Fruit fly (Drosophila melanogaster) whole organism, adult: Measurements from ENCODE around the gene CG33281.
A peak's percentile ranks its signal among the peaks of the same experiment; 100 is the strongest.

Experiments
- CG11617 ChIP-seq: fragments of 200-800 bp; sonication (Bioruptor generic); optimal IDR thresholded peaks from 2 replicates; lab custom pipeline; 2017; ENCODE audit warnings: mild to moderate bottlenecking, missing biosample characterization, missing genetic modification reagents, missing genetic modification characterization
- CG5204 ChIP-seq: fragments of 200-800 bp; sonication (Bioruptor generic); optimal IDR thresholded peaks from 2 replicates; lab custom pipeline; 2016; ENCODE audit warnings: missing biosample characterization, missing genetic modification characterization
- Clk ChIP-seq: fragments of 200-800 bp; sonication (Bioruptor generic); optimal IDR thresholded peaks from 2 replicates; lab custom pipeline; 2017; ENCODE audit warnings: missing biosample characterization, missing genetic modification characterization
- kay ChIP-seq: fragments of 200-800 bp; sonication (Bioruptor generic); peaks from one replicate; lab custom pipeline; 2016; ENCODE audit warnings: missing biosample characterization, missing genetic modification characterization, borderline replicate concordance
- ovo ChIP-seq: fragments of 200-800 bp; sonication (Bioruptor generic); optimal IDR thresholded peaks from 2 replicates; lab custom pipeline; 2016; ENCODE audit warnings: missing biosample characterization, missing genetic modification characterization
- tj ChIP-seq: fragments of 200-800 bp; sonication (Bioruptor generic); optimal IDR thresholded peaks from 3 replicates; lab custom pipeline; 2017; ENCODE audit warnings: missing biosample characterization, mild to moderate bottlenecking, missing genetic modification characterization, moderate library complexity

DNA sequence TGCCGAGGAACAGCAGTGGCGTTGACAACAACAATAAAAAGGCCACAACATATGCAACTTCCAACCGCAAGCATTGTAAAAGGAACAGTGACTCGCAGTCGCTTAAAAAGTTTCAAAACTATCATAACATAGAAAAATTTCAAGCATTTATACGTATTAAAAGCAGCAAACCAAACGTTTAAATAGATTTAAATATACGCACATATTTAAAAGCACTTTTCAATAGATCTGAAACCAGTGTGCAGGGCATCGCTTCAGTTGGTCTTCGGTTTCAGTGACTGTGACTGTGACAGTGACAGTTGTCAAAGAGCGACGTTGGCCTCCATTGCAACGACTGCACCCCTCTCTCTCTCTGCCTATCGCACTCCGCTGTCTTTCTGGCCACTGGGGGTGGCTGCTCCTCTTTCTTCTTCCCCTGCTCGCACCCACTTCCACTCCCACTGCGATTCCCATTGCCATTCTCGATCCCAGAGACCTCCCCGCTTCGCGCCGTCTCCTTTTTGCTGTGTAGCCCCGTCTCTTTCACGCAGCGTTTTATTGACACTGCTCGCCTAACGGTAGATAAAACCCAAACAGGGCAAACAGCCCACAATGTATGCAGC lies 24.2 kb downstream of the CG33281 start:
- TF ChIP-seq kay (GFP tag; lab: Kevin White, UChicago) (peak; percentile 72), CG5204 (peak; percentile 76), tj (peak; percentile 58), Clk (GFP tag; lab: Kevin White, UChicago) (no peak), ovo (GFP tag; lab: Kevin White, UChicago) (peak; percentile 72), CG11617 (GFP tag; lab: Kevin White, UChicago) (peak; percentile 45)
